Fruit fly (Drosophila melanogaster) whole organism, pupa: ENCODE data around the gene rpr.

Experiments used
- CG10348 ChIP-seq: fragments of 200-800 bp; sonication (Bioruptor generic); IDR thresholded peaks from 2 replicates; pipeline ENCODE4 v1.3.6; 2022; ENCODE audit warnings: missing biosample characterization, missing genetic modification characterization
- CG12605 ChIP-seq: fragments of 200-800 bp; sonication (Bioruptor generic); IDR thresholded peaks from 2 replicates; pipeline ENCODE4 v1.3.6; 2022; ENCODE audit warnings: missing biosample characterization, missing genetic modification characterization
- CG13204 ChIP-seq: fragments of 200-800 bp; sonication (Bioruptor generic); optimal IDR thresholded peaks from 2 replicates; lab custom pipeline; 2018; ENCODE audit warnings: missing biosample characterization, mild to moderate bottlenecking, missing genetic modification characterization, moderate library complexity
- CG14655 ChIP-seq: fragments of 200-800 bp; sonication (Bioruptor generic); optimal IDR thresholded peaks from 3 replicates; lab custom pipeline; 2017; ENCODE audit warnings: mild to moderate bottlenecking, missing biosample characterization, missing genetic modification reagents, missing genetic modification characterization
- CG15710 ChIP-seq: fragments of 200-800 bp; sonication (Bioruptor generic); optimal IDR thresholded peaks from 2 replicates; lab custom pipeline; 2018; ENCODE audit warnings: missing biosample characterization, mild to moderate bottlenecking, missing genetic modification characterization, moderate library complexity
- CG17806 ChIP-seq: fragments of 200-800 bp; sonication (Bioruptor generic); optimal IDR thresholded peaks from 2 replicates; lab custom pipeline; 2018; ENCODE audit warnings: missing biosample characterization, mild to moderate bottlenecking, missing genetic modification characterization, moderate library complexity
- CG32121 ChIP-seq: fragments of 200-800 bp; sonication (Bioruptor generic); IDR thresholded peaks from 2 replicates; pipeline ENCODE4 v1.3.6; 2022; ENCODE audit warnings: missing biosample characterization, missing genetic modification characterization
- CG34367 ChIP-seq: fragments of 200-800 bp; sonication (Bioruptor generic); optimal IDR thresholded peaks from 2 replicates; lab custom pipeline; 2018; ENCODE audit warnings: missing biosample characterization, mild to moderate bottlenecking, missing genetic modification characterization
- CG4496 ChIP-seq: fragments of 200-800 bp; sonication (Bioruptor generic); IDR thresholded peaks from 3 replicates; pipeline ENCODE4 v1.3.6; 2022; ENCODE audit warnings: missing biosample characterization, missing genetic modification characterization
- CG8159 ChIP-seq: fragments of 200-800 bp; sonication (Bioruptor generic); optimal IDR thresholded peaks from 3 replicates; lab custom pipeline; 2018; ENCODE audit warnings: missing biosample characterization, mild to moderate bottlenecking, missing genetic modification characterization, moderate library complexity
- CG8301 ChIP-seq: fragments of 200-800 bp; sonication (Bioruptor generic); optimal IDR thresholded peaks from 2 replicates; lab custom pipeline; 2018; ENCODE audit warnings: missing biosample characterization, mild to moderate bottlenecking, missing genetic modification characterization
- CG9948 ChIP-seq: fragments of 200-800 bp; sonication (Bioruptor generic); optimal IDR thresholded peaks from 2 replicates; lab custom pipeline; 2018; ENCODE audit warnings: missing biosample characterization, mild to moderate bottlenecking, missing genetic modification characterization, moderate library complexity
- D1 ChIP-seq: fragments of 200-800 bp; sonication (Bioruptor generic); optimal IDR thresholded peaks from 2 replicates; lab custom pipeline; 2018; ENCODE audit warnings: missing biosample characterization, mild to moderate bottlenecking, missing genetic modification characterization, moderate library complexity
- EcR ChIP-seq: fragments of 200-800 bp; sonication (Bioruptor generic); optimal IDR thresholded peaks from 3 replicates; lab custom pipeline; 2019; ENCODE audit warnings: missing biosample characterization, missing genetic modification characterization, mild to moderate bottlenecking, moderate library complexity, missing genetic modification reagents
- Ets98B ChIP-seq: fragments of 200-800 bp; sonication (Bioruptor generic); IDR thresholded peaks from 2 replicates; pipeline ENCODE4 v1.3.6; 2022; ENCODE audit warnings: missing biosample characterization, missing genetic modification characterization
- Pif1A ChIP-seq: fragments of 200-800 bp; sonication (Bioruptor generic); optimal IDR thresholded peaks from 3 replicates; lab custom pipeline; 2016; ENCODE audit warnings: missing biosample characterization, missing genetic modification characterization
- Pif1B ChIP-seq: fragments of 200-800 bp; sonication (Bioruptor generic); optimal IDR thresholded peaks from 3 replicates; lab custom pipeline; 2016; ENCODE audit warnings: missing biosample characterization, missing genetic modification characterization
- Snoo ChIP-seq: fragments of 200-800 bp; sonication (Bioruptor generic); optimal IDR thresholded peaks from 3 replicates; lab custom pipeline; 2017; ENCODE audit warnings: missing biosample characterization, mild to moderate bottlenecking, missing genetic modification characterization, inconsistent platforms
- fd96Ca ChIP-seq: fragments of 200-800 bp; sonication (Bioruptor generic); IDR thresholded peaks from 3 replicates; pipeline ENCODE4 v1.3.6; 2022; ENCODE audit warnings: missing biosample characterization, missing genetic modification characterization
- gl ChIP-seq: fragments of 200-800 bp; sonication (Bioruptor generic); optimal IDR thresholded peaks from 2 replicates; lab custom pipeline; 2018; ENCODE audit warnings: missing biosample characterization, mild to moderate bottlenecking, missing genetic modification characterization
- rn ChIP-seq: fragments of 200-800 bp; sonication (Bioruptor generic); IDR thresholded peaks from 2 replicates; pipeline ENCODE4 v1.3.6; 2022; ENCODE audit warnings: missing biosample characterization, missing genetic modification characterization

Gene rpr

DNA sequence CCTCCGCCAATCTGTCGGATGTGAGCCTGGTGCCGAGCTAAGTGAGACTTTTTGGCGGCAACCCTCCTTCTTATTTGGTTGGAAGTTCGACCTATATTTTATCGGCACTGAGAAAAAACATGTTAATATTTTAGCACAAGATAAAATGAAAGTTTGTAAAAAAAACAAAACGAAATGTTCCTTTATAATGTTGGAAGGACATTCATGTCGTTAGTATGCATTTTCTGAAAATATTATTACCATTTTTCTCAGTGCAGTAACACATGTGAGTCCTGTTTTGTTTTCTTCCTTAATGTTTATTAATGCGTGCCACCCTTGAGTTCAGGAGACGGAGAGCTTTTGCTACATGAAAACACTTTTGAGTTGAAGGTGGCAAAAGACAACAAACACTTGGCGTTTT, 30.4 kb downstream of the rpr start:
- no peak for TF ChIP-seq CG9948 (tag; lab: Kevin White, UChicago)
- no peak for TF ChIP-seq CG8301
- TF ChIP-seq CG17806 (tag; lab: Kevin White, UChicago) = no peak
- TF ChIP-seq Ets98B (GFP tag; lab: Robert Waterston, UW) = no peak
- TF ChIP-seq CG8159 (tag; lab: Kevin White, UChicago) = no peak
- TF ChIP-seq Snoo = no peak
- TF ChIP-seq gl (tag; lab: Kevin White, UChicago) = no peak
- TF ChIP-seq CG13204 = no peak
- no peak for TF ChIP-seq fd96Ca
- TF ChIP-seq EcR (GFP tag; lab: Kevin White, UChicago) = no peak

DNA sequence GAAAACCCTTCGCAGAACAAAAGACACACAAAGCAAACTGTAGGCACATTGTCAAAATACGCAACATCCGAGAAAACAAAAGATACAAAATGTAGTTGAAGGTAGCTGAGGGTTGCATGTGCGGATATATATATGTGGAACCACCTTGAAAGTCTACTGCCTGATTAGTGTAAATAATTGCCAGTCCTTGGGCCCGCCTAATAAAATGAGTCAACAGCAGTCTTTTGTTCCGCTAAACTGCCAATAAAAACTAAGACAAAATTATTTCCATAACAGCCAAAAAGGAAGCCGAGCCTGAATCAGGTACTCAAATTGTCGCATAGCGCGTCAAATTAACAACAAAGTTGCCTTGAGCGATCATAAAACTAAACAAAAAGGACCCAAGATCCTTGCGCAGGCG, 36.9 kb downstream of the rpr start:
- TF ChIP-seq Pif1B (no peak), CG15710 (no peak), CG12605 (GFP tag; lab: Robert Waterston, UW) (no peak), CG17806 (tag; lab: Kevin White, UChicago) (no peak), D1 (tag; lab: Kevin White, UChicago) (no peak), CG14655 (GFP tag; lab: Kevin White, UChicago) (no peak), CG8301 (no peak), Pif1A (GFP tag; lab: Kevin White, UChicago) (no peak), fd96Ca (no peak), EcR (GFP tag; lab: Kevin White, UChicago) (no peak), CG8159 (tag; lab: Kevin White, UChicago) (no peak), Snoo (no peak), CG13204 (no peak), CG34367 (tag; lab: Kevin White, UChicago) (no peak), CG9948 (tag; lab: Kevin White, UChicago) (no peak), Ets98B (GFP tag; lab: Robert Waterston, UW) (no peak), gl (tag; lab: Kevin White, UChicago) (no peak), CG32121 (GFP tag; lab: Robert Waterston, UW) (no peak)

DNA sequence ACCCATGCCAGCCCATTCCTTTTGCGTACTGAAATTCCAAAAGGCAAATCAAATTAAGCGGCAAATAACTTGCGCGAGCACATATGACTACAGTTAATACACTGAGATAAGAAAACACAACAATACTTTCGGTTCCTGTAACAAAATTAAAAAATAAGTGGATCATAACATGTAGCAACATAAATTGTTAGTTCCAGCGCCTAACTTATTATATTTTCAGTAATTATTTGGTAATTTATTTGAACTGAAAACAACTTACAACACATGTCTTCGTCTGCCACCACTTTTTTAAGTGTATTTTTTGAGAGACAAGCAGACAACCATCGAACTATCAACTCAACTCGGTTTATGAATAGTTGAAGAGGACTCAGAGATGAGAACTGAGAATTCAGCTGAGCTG, 40.6 kb downstream of the rpr start:
- no peak for TF ChIP-seq Pif1A (GFP tag; lab: Kevin White, UChicago)
- no peak for TF ChIP-seq CG10348 (GFP tag; lab: Robert Waterston, UW)
- TF ChIP-seq D1 (tag; lab: Kevin White, UChicago) = no peak
- TF ChIP-seq CG32121 (GFP tag; lab: Robert Waterston, UW) = no peak
- no peak for TF ChIP-seq CG34367 (tag; lab: Kevin White, UChicago)
- TF ChIP-seq fd96Ca = no peak
- no peak for TF ChIP-seq CG9948 (tag; lab: Kevin White, UChicago)
- no peak for TF ChIP-seq CG15710
- no peak for TF ChIP-seq CG17806 (tag; lab: Kevin White, UChicago)
- TF ChIP-seq CG12605 (GFP tag; lab: Robert Waterston, UW) = no peak
- no peak for TF ChIP-seq CG4496 (GFP tag; lab: Robert Waterston, UW)
- no peak for TF ChIP-seq EcR (GFP tag; lab: Kevin White, UChicago)
- no peak for TF ChIP-seq CG14655 (GFP tag; lab: Kevin White, UChicago)
- TF ChIP-seq CG8159 (tag; lab: Kevin White, UChicago) = no peak
- TF ChIP-seq CG13204 = no peak
- no peak for TF ChIP-seq CG8301
- TF ChIP-seq Snoo = no peak
- TF ChIP-seq rn (GFP tag; lab: Robert Waterston, UW) = no peak
- no peak for TF ChIP-seq Pif1B
- TF ChIP-seq, all 21 proteins: peak for 0

DNA sequence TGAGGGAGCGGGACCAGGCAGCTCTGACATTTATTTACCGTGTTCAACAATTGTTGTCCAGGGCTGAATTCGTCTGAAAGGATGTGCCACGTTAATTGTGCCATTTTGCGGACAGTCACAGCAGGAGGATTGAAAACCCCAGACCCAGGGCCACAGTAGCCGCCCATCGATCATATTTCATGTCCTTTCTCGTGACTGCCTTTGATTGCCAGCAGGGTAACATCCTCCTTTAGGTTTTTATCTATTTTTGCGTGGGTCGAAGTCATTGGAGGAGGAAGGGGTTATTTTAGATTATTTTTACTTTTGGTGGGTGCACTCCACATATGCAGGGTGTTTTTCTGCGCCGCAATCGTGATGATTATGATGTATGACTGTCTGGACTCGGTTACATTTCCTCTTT, 42.9 kb downstream of the rpr start:
- TF ChIP-seq CG8301 = no peak
- TF ChIP-seq fd96Ca = no peak
- no peak for TF ChIP-seq CG12605 (GFP tag; lab: Robert Waterston, UW)

DNA sequence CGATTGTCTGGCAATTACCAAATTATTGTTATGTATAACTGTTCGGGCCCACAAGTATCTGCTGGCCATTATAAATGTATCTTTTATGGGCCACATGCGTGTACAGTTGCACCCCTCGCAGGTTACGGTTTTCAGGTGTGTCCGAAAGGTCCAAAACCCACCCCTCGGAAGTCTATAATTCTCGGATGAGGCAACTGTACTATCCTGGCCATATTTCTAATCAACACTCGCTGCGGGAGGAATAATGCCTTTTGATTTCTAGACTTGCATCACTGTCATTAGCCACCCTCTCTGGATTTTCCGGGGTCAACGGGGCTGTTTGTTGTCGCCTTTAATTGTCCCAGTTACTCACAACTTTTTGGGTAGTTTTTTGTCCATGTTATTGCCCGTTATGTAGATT, 47.7 kb downstream of the rpr start:
- TF ChIP-seq Pif1B (no peak), CG32121 (GFP tag; lab: Robert Waterston, UW) (no peak), CG8301 (no peak), CG13204 (no peak), CG4496 (GFP tag; lab: Robert Waterston, UW) (no peak), Pif1A (GFP tag; lab: Kevin White, UChicago) (no peak), CG9948 (tag; lab: Kevin White, UChicago) (no peak), Ets98B (GFP tag; lab: Robert Waterston, UW) (no peak), CG14655 (GFP tag; lab: Kevin White, UChicago) (no peak)
- TF ChIP-seq, all 21 proteins: peak for 0

DNA sequence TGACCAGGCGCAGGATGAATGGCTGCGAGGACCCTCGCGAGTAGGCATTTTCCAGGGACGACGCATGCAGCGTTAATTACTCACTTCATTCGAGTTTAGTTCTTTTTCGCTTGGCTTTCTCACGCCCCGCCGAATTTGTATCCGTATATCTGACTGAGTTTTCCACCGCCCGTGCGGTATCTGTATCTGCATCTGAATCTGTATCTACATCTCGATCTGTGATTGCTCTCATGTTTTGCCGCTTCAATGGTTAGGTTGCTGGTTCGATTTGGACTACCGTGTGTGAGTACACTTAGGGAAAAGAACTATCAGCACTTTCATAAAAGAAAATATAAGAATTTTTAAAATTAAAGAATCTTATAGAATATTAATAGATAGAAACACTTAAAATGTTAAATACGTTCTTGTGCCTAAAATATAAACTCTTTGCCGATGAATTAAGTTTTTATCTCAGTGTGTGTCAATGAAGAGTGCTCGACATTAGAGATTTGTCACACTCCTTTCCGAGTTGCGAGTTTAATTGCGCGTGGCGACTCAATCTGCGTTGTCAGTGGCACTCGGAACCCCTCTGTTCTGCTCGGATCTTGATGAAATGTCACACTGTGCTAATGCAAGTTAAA, 49.0 kb downstream of the rpr start:
- TF ChIP-seq CG14655 (GFP tag; lab: Kevin White, UChicago) (no peak), fd96Ca (no peak), CG4496 (GFP tag; lab: Robert Waterston, UW) (no peak)

DNA sequence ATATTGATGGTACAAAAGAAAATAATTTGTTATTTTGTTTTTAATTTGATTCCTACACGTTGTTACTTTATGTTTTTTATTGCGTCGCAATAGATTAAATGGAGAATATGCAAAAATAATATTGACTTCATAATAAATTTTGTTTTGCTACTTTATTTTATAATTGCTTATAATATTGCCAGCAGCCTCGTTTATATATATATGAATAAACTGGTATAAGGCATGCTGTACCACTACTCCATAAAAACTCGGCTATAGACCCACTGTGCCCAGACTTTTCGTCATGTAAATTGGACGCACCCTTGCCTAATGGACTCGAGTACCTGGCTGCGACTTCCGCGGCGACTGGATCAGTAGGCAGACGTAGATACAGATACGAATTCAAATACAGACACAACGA, 49.6 kb downstream of the rpr start:
- no peak for TF ChIP-seq fd96Ca
- peak; percentile 3 for TF ChIP-seq CG8159 (tag; lab: Kevin White, UChicago)
